Worm (Caenorhabditis elegans) whole organism, young adult: ENCODE results near the gene C44C10.15.

Experiments
- B0019.2 ChIP-seq: fragments of 200-800 bp; sonication (Bioruptor generic); conservative IDR thresholded peaks from 2 replicates; pipeline ENCODE4 v1.3.6; 2022; ENCODE audit warnings: missing genetic modification reagents, missing genetic modification characterization, missing compliant biosample characterization
- F23B12.7 ChIP-seq: sonication (generic microtip); optimal IDR thresholded peaks from 2 replicates; lab custom pipeline; 2017; ENCODE audit warnings: missing genetic modification characterization, mild to moderate bottlenecking, missing compliant biosample characterization, antibody characterized with exemption, moderate library complexity; ENCODE audit not compliant: insufficient read depth
- F33H1.4 ChIP-seq: fragments of 200-800 bp; sonication (Bioruptor generic); IDR thresholded peaks from 2 replicates; pipeline ENCODE4 v1.3.6; 2022; ENCODE audit warnings: missing genetic modification reagents, missing genetic modification characterization, missing compliant biosample characterization
- F37B4.10 ChIP-seq: fragments of 200-800 bp; sonication (Bioruptor generic); IDR thresholded peaks from 2 replicates; pipeline ENCODE4 v1.3.6; 2022; ENCODE audit warnings: missing genetic modification characterization, missing compliant biosample characterization
- F52B5.7 ChIP-seq: sonication (generic microtip); optimal IDR thresholded peaks from 2 replicates; lab custom pipeline; 2016; ENCODE audit warnings: mild to moderate bottlenecking, missing genetic modification characterization, missing compliant biosample characterization
- F55B11.4 ChIP-seq: sonication (generic microtip); optimal IDR thresholded peaks from 2 replicates; lab custom pipeline; 2016; ENCODE audit warnings: missing compliant biosample characterization, missing genetic modification characterization, borderline replicate concordance; ENCODE audit not compliant: insufficient read depth
- K11D2.4 ChIP-seq: fragments of 200-800 bp; sonication (Bioruptor generic); IDR thresholded peaks from 2 replicates; pipeline ENCODE4 v1.3.6; 2022; ENCODE audit warnings: missing genetic modification reagents, missing genetic modification characterization, missing compliant biosample characterization
- Y79H2A.3 ChIP-seq: fragments of 200-800 bp; sonication (Bioruptor generic); conservative IDR thresholded peaks from 2 replicates; pipeline ENCODE4 v1.3.6; 2022; ENCODE audit warnings: missing genetic modification reagents, missing genetic modification characterization, missing compliant biosample characterization
- ZK185.1 ChIP-seq: sonication (generic microtip); optimal IDR thresholded peaks from 2 replicates; lab custom pipeline; 2016; ENCODE audit warnings: mild to moderate bottlenecking, missing genetic modification characterization, missing compliant biosample characterization; ENCODE audit not compliant: poor library complexity, severe bottlenecking
- ama-1 ChIP-seq, 3 experiments: fragments of 150-350 bp in 1 of 3; sonication (generic microtip) in 2 of 3; optimal IDR thresholded peaks; 2 replicates each; lab custom pipeline; 2014 to 2018; ENCODE audit warnings: missing biosample characterization in 2 of 3, missing genetic modification characterization in 2 of 3, missing genetic modification reagents in 2 of 3
- aptf-2 ChIP-seq: fragments of 200-800 bp; sonication (Bioruptor generic); conservative IDR thresholded peaks from 2 replicates; pipeline ENCODE4 v1.3.6; 2022; ENCODE audit warnings: missing genetic modification reagents, missing genetic modification characterization, missing compliant biosample characterization
- aptf-3 ChIP-seq: fragments of 200-800 bp; sonication (Bioruptor generic); IDR thresholded peaks from 2 replicates; pipeline ENCODE4 v1.3.6; 2022; ENCODE audit warnings: missing genetic modification characterization, missing compliant biosample characterization
- atf-7 ChIP-seq: sonication (generic microtip); optimal IDR thresholded peaks from 2 replicates; lab custom pipeline; 2017; ENCODE audit warnings: mild to moderate bottlenecking, missing genetic modification characterization, missing compliant biosample characterization
- attf-6 ChIP-seq: fragments of 200-800 bp; sonication (Bioruptor generic); IDR thresholded peaks from 2 replicates; pipeline ENCODE4 v1.3.6; 2022; ENCODE audit warnings: missing genetic modification reagents, missing genetic modification characterization, missing compliant biosample characterization
- bed-2 ChIP-seq: fragments of 200-800 bp; sonication (Bioruptor generic); IDR thresholded peaks from 2 replicates; pipeline ENCODE4 v1.3.6; 2022; ENCODE audit warnings: missing genetic modification reagents, missing genetic modification characterization, missing compliant biosample characterization
- cebp-1 ChIP-seq, 2 experiments: fragments of 200-800 bp in 1 of 2; sonication (Bioruptor generic) in 1 of 2; sonication (generic microtip) in 1 of 2; IDR thresholded peaks in 1 of 2; optimal IDR thresholded peaks in 1 of 2; 2 replicates each; pipeline versions ENCODE4 v1.3.6 to Lab custom; 2017 to 2022; ENCODE audit warnings: missing compliant biosample characterization in 2 of 2, missing genetic modification characterization in 2 of 2, mild to moderate bottlenecking in 1 of 2, missing genetic modification reagents in 1 of 2, moderate library complexity in 1 of 2
- ceh-100 ChIP-seq: fragments of 200-800 bp; sonication (Bioruptor generic); IDR thresholded peaks from 2 replicates; pipeline ENCODE4 v1.3.6; 2022; ENCODE audit warnings: missing genetic modification reagents, missing genetic modification characterization, missing compliant biosample characterization
- dox-1 ChIP-seq: fragments of 200-800 bp; sonication (Bioruptor generic); IDR thresholded peaks from 2 replicates; pipeline ENCODE4 v1.3.6; 2022; ENCODE audit warnings: missing genetic modification reagents, missing genetic modification characterization, missing compliant biosample characterization
- fkh-3 ChIP-seq: sonication (generic microtip); optimal IDR thresholded peaks from 2 replicates; lab custom pipeline; 2016; ENCODE audit warnings: mild to moderate bottlenecking, missing genetic modification characterization, missing compliant biosample characterization
- him-1 ChIP-seq: sonication (generic microtip); optimal IDR thresholded peaks from 2 replicates; lab custom pipeline; 2016; ENCODE audit warnings: missing genotype, missing genetic modification reagents, missing genetic modification characterization, missing compliant biosample characterization
- hlh-26 ChIP-seq: fragments of 200-800 bp; sonication (Bioruptor generic); conservative IDR thresholded peaks from 2 replicates; pipeline ENCODE4 v1.3.6; 2022; ENCODE audit warnings: missing genetic modification reagents, missing genetic modification characterization, missing compliant biosample characterization
- hmg-1.2 ChIP-seq: fragments of 200-800 bp; sonication (Bioruptor generic); IDR thresholded peaks from 2 replicates; pipeline ENCODE4 v1.3.6; 2022; ENCODE audit warnings: missing genetic modification reagents, missing genetic modification characterization, missing compliant biosample characterization
- let-526 ChIP-seq: fragments of 200-800 bp; sonication (Bioruptor generic); IDR thresholded peaks from 2 replicates; pipeline ENCODE4 v1.3.6; 2022; ENCODE audit warnings: missing genetic modification reagents, missing genetic modification characterization, missing compliant biosample characterization
- lin-26 ChIP-seq: fragments of 200-800 bp; sonication (Bioruptor generic); IDR thresholded peaks from 2 replicates; pipeline ENCODE4 v1.3.6; 2022; ENCODE audit warnings: missing genetic modification reagents, missing genetic modification characterization, missing compliant biosample characterization
- lin-35 ChIP-seq, 3 experiments: fragments of 150-350 bp in 2 of 3; sonication (generic microtip) in 1 of 3; optimal IDR thresholded peaks; 2 replicates each; lab custom pipeline; 2014 to 2018; ENCODE audit warnings: missing biosample characterization in 3 of 3, missing genetic modification characterization in 3 of 3, missing genetic modification reagents in 3 of 3
- lin-40 ChIP-seq: sonication (generic microtip); optimal IDR thresholded peaks from 2 replicates; lab custom pipeline; 2016; ENCODE audit warnings: missing genetic modification characterization, mild to moderate bottlenecking, missing compliant biosample characterization, missing genotype, missing genetic modification reagents
- lir-1 ChIP-seq: fragments of 200-800 bp; sonication (Bioruptor generic); conservative IDR thresholded peaks from 2 replicates; pipeline ENCODE4 v1.3.6; 2022; ENCODE audit warnings: missing genetic modification reagents, missing genetic modification characterization, missing compliant biosample characterization
- madf-6 ChIP-seq: fragments of 200-800 bp; sonication (Bioruptor generic); IDR thresholded peaks from 2 replicates; pipeline ENCODE4 v1.3.6; 2022; ENCODE audit warnings: missing genetic modification reagents, missing genetic modification characterization, missing compliant biosample characterization
- mcd-1 ChIP-seq: fragments of 200-800 bp; sonication (Bioruptor generic); IDR thresholded peaks from 2 replicates; pipeline ENCODE4 v1.3.6; 2022; ENCODE audit warnings: missing genetic modification reagents, missing genetic modification characterization, missing compliant biosample characterization
- mes-4 ChIP-seq: sonication (generic microtip); optimal IDR thresholded peaks from 2 replicates; lab custom pipeline; 2016; ENCODE audit warnings: missing genotype, missing genetic modification characterization, missing compliant biosample characterization
- nfya-1 ChIP-seq: sonication (generic microtip); optimal IDR thresholded peaks from 2 replicates; lab custom pipeline; 2017; ENCODE audit warnings: antibody characterized with exemption, missing compliant biosample characterization, missing genetic modification characterization, borderline replicate concordance; ENCODE audit not compliant: insufficient read depth
- nfya-2 ChIP-seq: fragments of 200-800 bp; sonication (Bioruptor generic); IDR thresholded peaks from 2 replicates; pipeline ENCODE4 v1.3.6; 2022; ENCODE audit warnings: missing genetic modification reagents, missing genetic modification characterization, missing compliant biosample characterization
- nhr-27 ChIP-seq: fragments of 200-800 bp; sonication (Bioruptor generic); optimal IDR thresholded peaks from 2 replicates; lab custom pipeline; 2018; ENCODE audit warnings: mild to moderate bottlenecking, missing genetic modification characterization, moderate library complexity, missing compliant biosample characterization
- nhr-80 ChIP-seq: sonication (generic microtip); optimal IDR thresholded peaks from 2 replicates; lab custom pipeline; 2016; ENCODE audit warnings: missing genetic modification characterization, missing compliant biosample characterization
- pha-4 ChIP-seq: fragments of 150-350 bp; sonication (generic microtip); optimal IDR thresholded peaks from 2 replicates; lab custom pipeline; 2014; ENCODE audit warnings: missing biosample characterization, missing genetic modification reagents, missing genetic modification characterization
- rec-8 ChIP-seq, 2 experiments: sonication (generic microtip); optimal IDR thresholded peaks; 2 replicates each; lab custom pipeline; 2016; ENCODE audit warnings: mild to moderate bottlenecking in 2 of 2, missing genetic modification characterization in 2 of 2, missing genetic modification reagents in 2 of 2, missing genotype in 2 of 2, missing biosample characterization in 1 of 2, missing compliant biosample characterization in 1 of 2, moderate library complexity in 1 of 2
- snpc-1.3 ChIP-seq: sonication (generic microtip); optimal IDR thresholded peaks from 2 replicates; lab custom pipeline; 2017; ENCODE audit warnings: missing genetic modification characterization, mild to moderate bottlenecking, missing compliant biosample characterization, antibody characterized with exemption, moderate library complexity, missing genotype, missing genetic modification reagents; ENCODE audit not compliant: insufficient read depth
- snpc-4 ChIP-seq, 5 experiments: fragments of 150-350 bp in 1 of 5; sonication (generic microtip) in 4 of 5; optimal IDR thresholded peaks; 2 replicates each; lab custom pipeline; 2014 to 2018; ENCODE audit warnings: missing genetic modification characterization in 5 of 5, missing biosample characterization in 3 of 5, antibody characterized with exemption in 2 of 5, mild to moderate bottlenecking in 2 of 5, missing compliant biosample characterization in 2 of 5, missing genotype in 2 of 5, moderate library complexity in 2 of 5, missing genetic modification reagents in 1 of 5
- somi-1 ChIP-seq: fragments of 200-800 bp; sonication (Bioruptor generic); optimal IDR thresholded peaks from 2 replicates; lab custom pipeline; 2018; ENCODE audit warnings: mild to moderate bottlenecking, missing genetic modification characterization, missing compliant biosample characterization
- sptf-2 ChIP-seq: fragments of 200-800 bp; sonication (Bioruptor generic); optimal IDR thresholded peaks from 2 replicates; lab custom pipeline; 2018; ENCODE audit warnings: mild to moderate bottlenecking, missing genetic modification characterization, missing compliant biosample characterization
- tbp1 ChIP-seq: fragments of 200-800 bp; sonication (Bioruptor generic); optimal IDR thresholded peaks from 2 replicates; lab custom pipeline; 2018; ENCODE audit warnings: mild to moderate bottlenecking, missing genetic modification characterization, missing compliant biosample characterization
- tbx-9 ChIP-seq: sonication (generic microtip); optimal IDR thresholded peaks from 2 replicates; lab custom pipeline; 2016; ENCODE audit warnings: borderline replicate concordance, missing genetic modification characterization, inconsistent platforms, missing compliant biosample characterization

C44C10.15 gene

DNA sequence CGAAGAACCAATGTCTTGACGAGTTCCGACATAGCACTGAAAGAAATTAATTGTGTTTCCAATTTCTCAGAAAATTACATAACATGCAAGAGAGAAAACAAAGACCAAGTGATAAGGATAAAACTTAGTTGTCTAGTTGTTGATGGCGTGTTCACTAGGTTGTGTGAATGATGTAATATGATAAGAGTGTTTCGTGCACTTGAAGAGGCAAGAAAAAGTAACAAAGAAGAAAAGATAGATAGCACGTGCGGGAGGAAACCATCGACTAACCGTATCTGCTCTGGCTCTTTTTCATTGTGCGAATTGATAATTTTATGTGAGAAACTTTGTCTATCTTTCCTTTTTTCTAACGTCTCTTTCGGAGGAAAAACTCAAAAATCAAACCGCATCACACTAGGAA lies 38.5 kb downstream of the C44C10.15 start, which contains the start of gene sfxn-1.5 (continued):
- TF ChIP-seq pha-4 (tag; lab: Kevin White, UChicago), result no peak
- peak; percentile 35; the same call in 1 of the 2 replicates for TF ChIP-seq dox-1
- TF ChIP-seq attf-6 (GFP tag; lab: Robert Waterston, UW), result no peak
- no peak for TF ChIP-seq hlh-26 (GFP tag; lab: Robert Waterston, UW)
- no peak for TF ChIP-seq nhr-27 (tag; lab: Kevin White, UChicago)
- TF ChIP-seq F55B11.4, result no peak
- TF ChIP-seq tbp1 (GFP tag; lab: Kevin White, UChicago), result peak; percentile 7
- no peak for TF ChIP-seq ama-1 (optimal IDR thresholded peaks at IDR 0.05; lab: Kevin White, UChicago)
- TF ChIP-seq ama-1 (GFP tag; optimal IDR thresholded peaks at IDR 0.05; lab: Kevin White, UChicago), result no peak
- TF ChIP-seq atf-7, result peak; percentile 31
- TF ChIP-seq Y79H2A.3 (GFP tag; lab: Robert Waterston, UW), result no peak
- no peak for TF ChIP-seq tbx-9
- TF ChIP-seq nfya-2 (GFP tag; lab: Robert Waterston, UW), result no peak
- no peak for TF ChIP-seq let-526 (GFP tag; lab: Robert Waterston, UW)
- TF ChIP-seq nfya-1 (tag; lab: Kevin White, UChicago), result no peak
- TF ChIP-seq somi-1, result no peak
- TF ChIP-seq aptf-2 (GFP tag; lab: Robert Waterston, UW), result no peak

DNA sequence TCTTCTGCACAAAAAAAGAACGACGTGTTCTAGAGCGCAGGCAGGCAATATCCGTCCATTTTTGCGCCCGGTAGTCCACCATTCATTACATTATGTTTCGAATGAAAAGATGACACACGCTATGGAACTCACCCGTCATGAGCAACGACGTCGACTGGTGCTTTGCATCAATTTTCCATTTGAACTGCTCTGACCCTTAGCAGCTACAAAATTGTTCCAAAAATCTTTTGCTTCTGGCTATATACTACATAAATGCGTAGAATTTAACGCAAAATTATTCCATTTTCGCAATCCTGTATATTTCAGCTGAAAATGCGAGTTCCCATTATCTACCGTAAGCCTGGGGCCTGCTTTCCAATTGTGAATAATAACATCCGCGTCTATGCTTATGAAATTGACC lies 41.8 kb downstream of the C44C10.15 start, which contains the start of gene T04F8.3:
T04F8.3 (plus strand) TSS at position 301 of the 400 bp plus-strand sequence.
- no peak for TF ChIP-seq B0019.2 (GFP tag; lab: Robert Waterston, UW)
- no peak for TF ChIP-seq sptf-2 (GFP tag; lab: Kevin White, UChicago)
- no peak for TF ChIP-seq lin-35 (GFP tag; optimal IDR thresholded peaks at IDR 0.05; lab: Kevin White, UChicago)
- TF ChIP-seq ama-1 (optimal IDR thresholded peaks at IDR 0.05; lab: Kevin White, UChicago), result no peak
- no peak for TF ChIP-seq ama-1 (GFP tag; optimal IDR thresholded peaks at IDR 0.05; lab: Kevin White, UChicago)
- TF ChIP-seq bed-2 (GFP tag; lab: Robert Waterston, UW), result no peak
- TF ChIP-seq nhr-27 (tag; lab: Kevin White, UChicago), result no peak
- TF ChIP-seq F33H1.4, result no peak
- no peak for TF ChIP-seq F23B12.7 (tag; lab: Kevin White, UChicago)
- no peak for TF ChIP-seq rec-8 (tag; optimal IDR thresholded peaks at IDR 0.05; lab: Kevin White, UChicago)
- no peak for TF ChIP-seq madf-6 (GFP tag; lab: Robert Waterston, UW)

DNA sequence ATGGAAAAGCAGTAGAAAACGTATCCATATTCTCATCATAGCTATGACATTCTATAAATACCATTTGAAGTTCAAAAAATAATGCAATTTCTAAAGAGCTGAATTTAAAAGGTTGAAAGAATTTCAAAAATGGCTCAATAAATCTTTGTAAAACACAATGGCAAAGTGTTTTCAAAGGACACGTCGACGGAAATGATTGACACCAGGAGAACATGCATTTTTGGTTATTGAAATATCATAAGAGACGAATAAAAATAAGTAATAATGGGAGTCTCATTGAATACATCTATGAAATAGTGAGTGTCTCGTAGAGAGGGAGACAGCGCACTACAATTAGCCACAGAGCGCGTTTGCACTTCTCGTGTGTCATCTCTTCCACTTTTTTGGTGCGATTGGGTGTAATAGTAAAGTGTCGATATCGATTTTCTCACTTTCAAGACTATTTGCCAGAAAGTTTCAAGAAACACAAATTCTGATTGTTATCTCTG lies 43.6 kb downstream of the C44C10.15 start, which contains the start of gene T04F8.2:
T04F8.2 (minus strand) TSS at position 51 of the 488 bp plus-strand sequence.
- peak; percentile 64 for TF ChIP-seq ZK185.1 (tag; lab: Kevin White, UChicago)
- peak; percentile 92 for TF ChIP-seq mcd-1 (GFP tag; lab: Robert Waterston, UW)
- TF ChIP-seq ceh-100 (GFP tag; lab: Robert Waterston, UW), result no peak
- TF ChIP-seq F52B5.7 (tag; lab: Kevin White, UChicago), result no peak
- peak; percentile 53 for TF ChIP-seq F23B12.7 (tag; lab: Kevin White, UChicago)
- TF ChIP-seq snpc-1.3 (tag; lab: Kevin White, UChicago), result no peak
- peak; percentile 91 for TF ChIP-seq nhr-80 (tag; lab: Kevin White, UChicago)
- TF ChIP-seq lin-40 (tag; lab: Kevin White, UChicago), result peak; percentile 67
- TF ChIP-seq aptf-3 (GFP tag; lab: Robert Waterston, UW), result no peak
- no peak for TF ChIP-seq F37B4.10 (GFP tag; lab: Robert Waterston, UW)
- no peak for TF ChIP-seq snpc-4 (GFP tag; optimal IDR thresholded peaks at IDR 0.05; lab: Kevin White, UChicago)
- peak in 1 of 4 experiments; percentile 32 for TF ChIP-seq snpc-4 (tag; optimal IDR thresholded peaks at IDR 0.05; lab: Kevin White, UChicago)
- no peak for TF ChIP-seq cebp-1 (GFP tag; IDR thresholded peaks at IDR 0.05; lab: Robert Waterston, UW)
- peak; percentile 67 for TF ChIP-seq cebp-1 (tag; optimal IDR thresholded peaks at IDR 0.05; lab: Kevin White, UChicago)
- TF ChIP-seq hmg-1.2, result peak; percentile 40; the same call in 1 of the 2 replicates
- TF ChIP-seq him-1 (tag; lab: Kevin White, UChicago), result no peak
- no peak for TF ChIP-seq K11D2.4 (GFP tag; lab: Robert Waterston, UW)
- no peak for TF ChIP-seq lir-1 (GFP tag; lab: Robert Waterston, UW)
- TF ChIP-seq lin-26, result peak; percentile 37; the same call in 1 of the 2 replicates
- TF ChIP-seq mes-4 (tag; lab: Kevin White, UChicago), result no peak
- TF ChIP-seq fkh-3 (tag; lab: Kevin White, UChicago), result no peak
- TF ChIP-seq dox-1, result peak; percentile 52; the same call in 1 of the 2 replicates
